Fruit fly (Drosophila melanogaster) whole organism, embryonic: ENCODE results near the gene Pisd.

Experiments
- Abd-B ChIP-seq: fragments of 200-800 bp; sonication (Bioruptor generic); optimal IDR thresholded peaks from 2 replicates; lab custom pipeline; 2018; ENCODE audit warnings: missing biosample characterization, mild to moderate bottlenecking, missing genetic modification characterization, moderate library complexity
- Adf1 ChIP-seq: fragments of 200-800 bp; sonication (Bioruptor generic); IDR thresholded peaks from 2 replicates; pipeline ENCODE4 v1.3.6; 2022; ENCODE audit warnings: missing biosample characterization, missing genetic modification characterization
- Asciz ChIP-seq: fragments of 200-800 bp; sonication (Bioruptor generic); optimal IDR thresholded peaks from 2 replicates; lab custom pipeline; 2017; ENCODE audit warnings: missing biosample characterization, mild to moderate bottlenecking, missing genetic modification characterization, missing genetic modification reagents
- Bteb2 ChIP-seq: fragments of 200-800 bp; sonication (Bioruptor generic); optimal IDR thresholded peaks from 2 replicates; lab custom pipeline; 2016; ENCODE audit warnings: missing biosample characterization, missing genetic modification characterization
- CG11504 ChIP-seq: fragments of 200-800 bp; sonication (Bioruptor generic); optimal IDR thresholded peaks from 3 replicates; lab custom pipeline; 2019; ENCODE audit warnings: missing biosample characterization, mild to moderate bottlenecking, missing genetic modification characterization, moderate library complexity
- CG12391 ChIP-seq: fragments of 200-800 bp; sonication (Bioruptor generic); optimal IDR thresholded peaks from 3 replicates; lab custom pipeline; 2018; ENCODE audit warnings: missing biosample characterization, mild to moderate bottlenecking, missing genetic modification characterization, moderate library complexity
- CG13287 ChIP-seq: fragments of 200-800 bp; sonication (Bioruptor generic); IDR thresholded peaks from 2 replicates; pipeline ENCODE4 v1.3.6; 2022; ENCODE audit warnings: missing biosample characterization, missing genetic modification characterization; ENCODE audit not compliant: partially characterized antibody
- CG14710 ChIP-seq: fragments of 200-800 bp; sonication (Bioruptor generic); optimal IDR thresholded peaks from 3 replicates; lab custom pipeline; 2019; ENCODE audit warnings: missing biosample characterization, mild to moderate bottlenecking, missing genetic modification characterization, moderate library complexity
- CG14860 ChIP-seq: fragments of 200-800 bp; sonication (Bioruptor generic); IDR thresholded peaks from 3 replicates; pipeline ENCODE4 v1.3.6; 2022; ENCODE audit warnings: missing biosample characterization, missing genetic modification characterization; ENCODE audit not compliant: partially characterized antibody
- CG15514 ChIP-seq: fragments of 200-800 bp; sonication (Bioruptor generic); optimal IDR thresholded peaks from 3 replicates; lab custom pipeline; 2017; ENCODE audit warnings: missing biosample characterization, missing genetic modification characterization, mild to moderate bottlenecking, moderate library complexity, missing genetic modification reagents
- CG15696 ChIP-seq: fragments of 200-800 bp; sonication (Bioruptor generic); optimal IDR thresholded peaks from 2 replicates; lab custom pipeline; 2019; ENCODE audit warnings: missing biosample characterization, mild to moderate bottlenecking, missing genetic modification characterization, moderate library complexity
- CG17829 ChIP-seq: fragments of 200-800 bp; optimal IDR thresholded peaks from 2 replicates; lab custom pipeline; 2019; ENCODE audit warnings: missing biosample characterization, mild to moderate bottlenecking, missing genetic modification characterization, moderate library complexity
- CG1792 ChIP-seq: fragments of 200-800 bp; sonication (Bioruptor generic); optimal IDR thresholded peaks from 2 replicates; lab custom pipeline; 2016; ENCODE audit warnings: missing biosample characterization, missing genetic modification characterization
- CG2120 ChIP-seq: fragments of 200-800 bp; sonication (Bioruptor generic); optimal IDR thresholded peaks from 3 replicates; lab custom pipeline; 2016; ENCODE audit warnings: missing biosample characterization, missing genetic modification characterization
- CG30403 ChIP-seq: fragments of 200-800 bp; sonication (Bioruptor generic); optimal IDR thresholded peaks from 3 replicates; lab custom pipeline; 2016; ENCODE audit warnings: missing biosample characterization, missing genetic modification characterization
- CG31365 ChIP-seq: fragments of 200-800 bp; sonication (Bioruptor generic); optimal IDR thresholded peaks from 2 replicates; lab custom pipeline; 2018; ENCODE audit warnings: missing biosample characterization, mild to moderate bottlenecking, missing genetic modification characterization
- CG33213 ChIP-seq: fragments of 200-800 bp; sonication (Bioruptor generic); optimal IDR thresholded peaks from 3 replicates; lab custom pipeline; 2016; ENCODE audit warnings: missing biosample characterization, missing genetic modification characterization
- CG34224 ChIP-seq: fragments of 200-800 bp; sonication (Bioruptor generic); IDR thresholded peaks from 3 replicates; pipeline ENCODE4 v1.3.6; 2022; ENCODE audit warnings: missing biosample characterization, missing genetic modification characterization; ENCODE audit not compliant: partially characterized antibody
- CG3847 ChIP-seq: fragments of 200-800 bp; sonication (Bioruptor generic); IDR thresholded peaks from 2 replicates; pipeline ENCODE4 v1.3.6; 2022; ENCODE audit warnings: missing biosample characterization, missing genetic modification characterization
- D ChIP-seq, 2 experiments: fragments of 200-800 bp in 1 of 2; fragments of >200 bp in 1 of 2; sonication (Bioruptor generic) in 1 of 2; optimal IDR thresholded peaks; 2 replicates in 1 of 2; 3 replicates in 1 of 2; lab custom pipeline; 2017; ENCODE audit warnings: mild to moderate bottlenecking in 1 of 2, missing biosample characterization in 1 of 2, missing genetic modification characterization in 1 of 2, missing genetic modification reagents in 1 of 2
- E2f1 ChIP-seq: fragments of 200-800 bp; sonication (Bioruptor generic); IDR thresholded peaks from 2 replicates; pipeline ENCODE4 v1.3.6; 2022; ENCODE audit warnings: missing biosample characterization, missing genetic modification characterization
- Ets65A ChIP-seq: fragments of 200-800 bp; sonication (Bioruptor generic); peaks from one replicate; lab custom pipeline; 2016; ENCODE audit warnings: missing biosample characterization, missing genetic modification characterization
- HmgZ ChIP-seq: fragments of 200-800 bp; sonication (Bioruptor generic); optimal IDR thresholded peaks from 2 replicates; lab custom pipeline; 2018; ENCODE audit warnings: missing biosample characterization, mild to moderate bottlenecking, missing genetic modification characterization
- Lhr ChIP-seq: fragments of 200-800 bp; sonication (Bioruptor generic); optimal IDR thresholded peaks from 3 replicates; lab custom pipeline; 2017; ENCODE audit warnings: mild to moderate bottlenecking, missing biosample characterization, missing genetic modification reagents, missing genetic modification characterization
- Lpt ChIP-seq: fragments of >200 bp; optimal IDR thresholded peaks from 2 replicates; lab custom pipeline; 2018; ENCODE audit warnings: missing biosample characterization, missing genetic modification characterization
- MBD-R2 ChIP-seq: fragments of 200-800 bp; sonication (Bioruptor generic); IDR thresholded peaks from 2 replicates; pipeline ENCODE4 v1.3.6; 2022; ENCODE audit warnings: missing biosample characterization, missing genetic modification characterization
- NFAT ChIP-seq: fragments of 200-800 bp; sonication (Bioruptor generic); IDR thresholded peaks from 2 replicates; pipeline ENCODE4 v1.3.6; 2022; ENCODE audit warnings: missing biosample characterization, missing genetic modification characterization
- Nf-YB ChIP-seq: fragments of 200-800 bp; sonication (Bioruptor generic); optimal IDR thresholded peaks from 3 replicates; lab custom pipeline; 2019; ENCODE audit warnings: missing biosample characterization, mild to moderate bottlenecking, missing genetic modification characterization, moderate library complexity
- PHDP ChIP-seq: fragments of 200-800 bp; sonication (Bioruptor generic); optimal IDR thresholded peaks from 3 replicates; lab custom pipeline; 2018; ENCODE audit warnings: missing biosample characterization, mild to moderate bottlenecking, missing genetic modification characterization, moderate library complexity
- Rfx ChIP-seq: fragments of 200-800 bp; sonication (Bioruptor generic); IDR thresholded peaks from 2 replicates; pipeline ENCODE4 v1.3.6; 2022; ENCODE audit warnings: missing biosample characterization, missing genetic modification characterization
- cato ChIP-seq: fragments of 200-800 bp; sonication (Bioruptor generic); optimal IDR thresholded peaks from 2 replicates; lab custom pipeline; 2016; ENCODE audit warnings: missing biosample characterization, missing genetic modification characterization, borderline replicate concordance
- fu2 ChIP-seq: fragments of 200-800 bp; sonication (Bioruptor generic); optimal IDR thresholded peaks from 2 replicates; lab custom pipeline; 2016; ENCODE audit warnings: missing biosample characterization, missing genetic modification characterization
- grau ChIP-seq: fragments of 200-800 bp; optimal IDR thresholded peaks from 3 replicates; lab custom pipeline; 2019; ENCODE audit warnings: missing biosample characterization, mild to moderate bottlenecking, missing genetic modification characterization, moderate library complexity
- gro ChIP-seq: fragments of 200-800 bp; sonication (Bioruptor generic); optimal IDR thresholded peaks from 2 replicates; lab custom pipeline; 2016; ENCODE audit warnings: missing biosample characterization, missing genetic modification characterization
- gsb ChIP-seq: fragments of 200-800 bp; sonication (Bioruptor generic); IDR thresholded peaks from 2 replicates; pipeline ENCODE4 v1.3.6; 2022; ENCODE audit warnings: missing biosample characterization, missing genetic modification characterization
- hkb ChIP-seq, 2 experiments: fragments of 200-800 bp in 1 of 2; fragments of >200 bp in 1 of 2; sonication (Bioruptor generic) in 1 of 2; IDR thresholded peaks in 1 of 2; optimal IDR thresholded peaks in 1 of 2; 2 replicates each; pipeline versions ENCODE4 v1.3.6 to Lab custom; 2017 to 2022; ENCODE audit warnings: missing biosample characterization in 1 of 2, missing genetic modification characterization in 1 of 2
- insv ChIP-seq, 2 experiments: fragments of 200-800 bp; sonication (Bioruptor generic); optimal IDR thresholded peaks; 3 replicates each; lab custom pipeline; 2016 to 2018; ENCODE audit warnings: missing biosample characterization in 2 of 2, missing genetic modification characterization in 2 of 2
- maf-S ChIP-seq: fragments of 200-800 bp; sonication (Bioruptor generic); optimal IDR thresholded peaks from 2 replicates; lab custom pipeline; 2016; ENCODE audit warnings: missing biosample characterization, missing genetic modification characterization
- nerfin-2 ChIP-seq: fragments of 200-800 bp; sonication (Bioruptor generic); IDR thresholded peaks from 2 replicates; pipeline ENCODE4 v1.3.6; 2022; ENCODE audit warnings: missing biosample characterization, missing genetic modification characterization; ENCODE audit not compliant: partially characterized antibody
- onecut ChIP-seq: fragments of 200-800 bp; sonication (Bioruptor generic); IDR thresholded peaks from 2 replicates; pipeline ENCODE4 v1.3.6; 2022; ENCODE audit warnings: missing biosample characterization, missing genetic modification characterization
- pb ChIP-seq: fragments of 200-800 bp; sonication (Bioruptor generic); optimal IDR thresholded peaks from 3 replicates; lab custom pipeline; 2016; ENCODE audit warnings: missing biosample characterization, missing genetic modification characterization
- phol ChIP-seq: fragments of 200-800 bp; sonication (Bioruptor generic); optimal IDR thresholded peaks from 3 replicates; lab custom pipeline; 2018; ENCODE audit warnings: missing biosample characterization, mild to moderate bottlenecking, missing genetic modification characterization, moderate library complexity
- scrt ChIP-seq: fragments of 200-800 bp; sonication (Bioruptor generic); optimal IDR thresholded peaks from 2 replicates; lab custom pipeline; 2018; ENCODE audit warnings: missing biosample characterization, mild to moderate bottlenecking, missing genetic modification characterization, moderate library complexity
- sens ChIP-seq: fragments of 200-800 bp; sonication (Bioruptor generic); peaks from one replicate; lab custom pipeline; 2016; ENCODE audit warnings: missing biosample characterization, missing genetic modification characterization
- slou ChIP-seq: fragments of 200-800 bp; sonication (Bioruptor generic); optimal IDR thresholded peaks from 3 replicates; lab custom pipeline; 2016; ENCODE audit warnings: missing biosample characterization, missing genetic modification characterization
- stwl ChIP-seq: fragments of 200-800 bp; sonication (Bioruptor generic); optimal IDR thresholded peaks from 3 replicates; lab custom pipeline; 2018; ENCODE audit warnings: missing biosample characterization, mild to moderate bottlenecking, missing genetic modification characterization, moderate library complexity
- sug ChIP-seq: fragments of 200-800 bp; optimal IDR thresholded peaks from 2 replicates; lab custom pipeline; 2019; ENCODE audit warnings: missing biosample characterization, mild to moderate bottlenecking, missing genetic modification characterization, moderate library complexity
- trem ChIP-seq: fragments of 200-800 bp; optimal IDR thresholded peaks from 3 replicates; lab custom pipeline; 2019; ENCODE audit warnings: missing biosample characterization, mild to moderate bottlenecking, missing genetic modification characterization, moderate library complexity

The Pisd gene

dm6 chr3R:24031825-24032523 lies 18.6 kb upstream of the Pisd start, which contains the start of the genes KrT95D and Mettl3 (continued):
- peak; percentile 59 for TF ChIP-seq CG15514 (GFP tag; lab: Kevin White, UChicago)
- TF ChIP-seq grau (tag; lab: Kevin White, UChicago): peak; percentile 16
- peak; percentile 72 for TF ChIP-seq CG14710 (tag; lab: Kevin White, UChicago)
- peak; percentile 73 for TF ChIP-seq trem (tag; lab: Kevin White, UChicago)
- peak; percentile 50; the same call in 1 of the 2 replicates for TF ChIP-seq MBD-R2 (GFP tag; lab: Robert Waterston, UW)
- no peak for TF ChIP-seq CG31365 (tag; lab: Kevin White, UChicago)
- peak; percentile 6 for TF ChIP-seq CG1792 (GFP tag; lab: Kevin White, UChicago)
- no peak for TF ChIP-seq fu2 (GFP tag; lab: Kevin White, UChicago)
- peak; percentile 30 for TF ChIP-seq CG2120 (GFP tag; lab: Kevin White, UChicago)
- TF ChIP-seq CG11504 (tag; lab: Kevin White, UChicago): peak; percentile 94
- TF ChIP-seq CG33213 (GFP tag; lab: Kevin White, UChicago): peak; percentile 42
- TF ChIP-seq scrt (GFP tag; lab: Kevin White, UChicago): peak; percentile 81
- no peak for TF ChIP-seq Lpt (GFP tag; lab: Kevin White, UChicago)
- TF ChIP-seq pb (GFP tag; lab: Kevin White, UChicago): no peak
- peak; percentile 83 for TF ChIP-seq sens (GFP tag; lab: Kevin White, UChicago)
- peak; percentile 8 for TF ChIP-seq Rfx (GFP tag; lab: Robert Waterston, UW)
- no peak for TF ChIP-seq E2f1 (GFP tag; lab: Robert Waterston, UW)
- peak; percentile 30; the same call in 1 of the 2 replicates for TF ChIP-seq CG3847
- TF ChIP-seq gsb (GFP tag; lab: Robert Waterston, UW): no peak
- peak; percentile 21; the same call in 1 of the 2 replicates for TF ChIP-seq onecut (GFP tag; lab: Robert Waterston, UW)
- TF ChIP-seq Lhr (GFP tag; lab: Kevin White, UChicago): peak; percentile 87
- TF ChIP-seq maf-S (GFP tag; lab: Kevin White, UChicago): peak; percentile 36
- TF ChIP-seq cato (GFP tag; lab: Kevin White, UChicago): no peak
- 0 out of 3 replicates have a peak, but pooled peaks have one; percentile 35 for TF ChIP-seq CG14860 (GFP tag; lab: Robert Waterston, UW)
- TF ChIP-seq Adf1: no peak
- peak; percentile 56 for TF ChIP-seq phol (tag; lab: Kevin White, UChicago)
- peak; percentile 49 for TF ChIP-seq CG13287
- peak; percentile 22 for TF ChIP-seq gro (GFP tag; lab: Kevin White, UChicago)
- TF ChIP-seq CG15696 (tag; lab: Kevin White, UChicago): peak; percentile 8
- TF ChIP-seq CG12391 (tag; lab: Kevin White, UChicago): peak; percentile 50
- TF ChIP-seq HmgZ (tag; lab: Kevin White, UChicago): peak; percentile 35
- TF ChIP-seq Abd-B (GFP tag; lab: Kevin White, UChicago): peak; percentile 20
- peak in 1 of 2 experiments; percentile 22 for TF ChIP-seq insv (GFP tag; optimal IDR thresholded peaks at IDR 0.05; lab: Kevin White, UChicago)
- no peak for TF ChIP-seq nerfin-2
- TF ChIP-seq CG34224 (GFP tag; lab: Robert Waterston, UW): peak; percentile 30; the same call in 1 of the 3 replicates
- peak; percentile 10 for TF ChIP-seq CG30403 (GFP tag; lab: Kevin White, UChicago)
- no peak for TF ChIP-seq Asciz (GFP tag; lab: Kevin White, UChicago)
- TF ChIP-seq PHDP (tag; lab: Kevin White, UChicago): no peak
- peak; percentile 88 for TF ChIP-seq Ets65A (GFP tag; lab: Kevin White, UChicago)
- no peak for TF ChIP-seq NFAT (GFP tag; lab: Robert Waterston, UW)
- no peak for TF ChIP-seq slou
- TF ChIP-seq sug (tag; lab: Kevin White, UChicago): peak; percentile 22
- peak; percentile 93 for TF ChIP-seq stwl
- TF ChIP-seq D (optimal IDR thresholded peaks at IDR 0.05; lab: Kevin White, UChicago): no peak
- TF ChIP-seq D (GFP tag; optimal IDR thresholded peaks at IDR 0.05; lab: Kevin White, UChicago): peak; percentile 35
- TF ChIP-seq Bteb2 (GFP tag; lab: Kevin White, UChicago): no peak
- peak; percentile 32 for TF ChIP-seq hkb (optimal IDR thresholded peaks at IDR 0.05; lab: Kevin White, UChicago)
- no peak for TF ChIP-seq hkb (GFP tag; IDR thresholded peaks at IDR 0.05; lab: Robert Waterston, UW)
- peak; percentile 23 for TF ChIP-seq Nf-YB
- TF ChIP-seq CG17829 (tag; lab: Kevin White, UChicago): peak; percentile 36
